Worm (Caenorhabditis elegans) whole organism, mixed stage, embryonic: ENCODE data around the gene F26F4.8.

ENCODE experiments used
- M03D4.4 ChIP-seq: sonication (generic microtip); optimal IDR thresholded peaks from 2 replicates; lab custom pipeline; 2017; ENCODE audit warnings: mild to moderate bottlenecking, missing genetic modification characterization, missing compliant biosample characterization
- bed-3 ChIP-seq: fragments of 200-800 bp; sonication (Bioruptor generic); optimal IDR thresholded peaks from 3 replicates; lab custom pipeline; 2018; ENCODE audit warnings: mild to moderate bottlenecking, missing genetic modification characterization, moderate library complexity, missing compliant biosample characterization
- blmp-1 ChIP-seq: fragments of 150-350 bp; optimal IDR thresholded peaks from 2 replicates; lab custom pipeline; 2014; ENCODE audit warnings: missing biosample characterization, missing genetic modification characterization
- ceh-39 ChIP-seq: fragments of 150-350 bp; optimal IDR thresholded peaks from 2 replicates; lab custom pipeline; 2014; ENCODE audit warnings: missing biosample characterization, missing genetic modification characterization
- ceh-43 ChIP-seq: fragments of 200-800 bp; sonication (Bioruptor generic); optimal IDR thresholded peaks from 2 replicates; lab custom pipeline; 2018; ENCODE audit warnings: mild to moderate bottlenecking, missing genetic modification characterization, moderate library complexity, missing compliant biosample characterization
- ceh-83 ChIP-seq: fragments of 200-800 bp; sonication (Bioruptor generic); optimal IDR thresholded peaks from 2 replicates; lab custom pipeline; 2018; ENCODE audit warnings: mild to moderate bottlenecking, missing genetic modification characterization, missing compliant biosample characterization
- ces-1 ChIP-seq: fragments of 150-350 bp; optimal IDR thresholded peaks from 2 replicates; lab custom pipeline; 2014; ENCODE audit warnings: missing biosample characterization, missing genetic modification reagents, missing genetic modification characterization
- cnd-1 ChIP-seq: fragments of 200-800 bp; sonication (Bioruptor generic); optimal IDR thresholded peaks from 2 replicates; lab custom pipeline; 2018; ENCODE audit warnings: mild to moderate bottlenecking, missing genetic modification characterization, missing compliant biosample characterization
- drap-1 ChIP-seq: fragments of 200-800 bp; sonication (Bioruptor generic); optimal IDR thresholded peaks from 3 replicates; lab custom pipeline; 2018; ENCODE audit warnings: mild to moderate bottlenecking, missing genetic modification characterization, missing compliant biosample characterization
- elt-1 ChIP-seq: sonication (generic microtip); optimal IDR thresholded peaks from 2 replicates; lab custom pipeline; 2017; ENCODE audit warnings: missing genetic modification characterization, mild to moderate bottlenecking, missing compliant biosample characterization, antibody characterized with exemption, moderate library complexity, borderline replicate concordance; ENCODE audit not compliant: insufficient read depth
- elt-3 ChIP-seq: fragments of 150-350 bp; optimal IDR thresholded peaks from 2 replicates; lab custom pipeline; 2014; ENCODE audit warnings: missing biosample characterization, missing genetic modification characterization
- flh-1 ChIP-seq: fragments of 200-800 bp; sonication (Bioruptor generic); optimal IDR thresholded peaks from 2 replicates; lab custom pipeline; 2018; ENCODE audit warnings: mild to moderate bottlenecking, missing genetic modification characterization, moderate library complexity, missing compliant biosample characterization
- ham-2 ChIP-seq: fragments of 200-800 bp; sonication (Bioruptor generic); optimal IDR thresholded peaks from 2 replicates; lab custom pipeline; 2018; ENCODE audit warnings: mild to moderate bottlenecking, missing genetic modification characterization, missing compliant biosample characterization
- hlh-1 ChIP-seq: fragments of 150-350 bp; optimal IDR thresholded peaks from 2 replicates; lab custom pipeline; 2014; ENCODE audit warnings: missing biosample characterization, missing genetic modification reagents, missing genetic modification characterization
- lin-32 ChIP-seq: fragments of 200-800 bp; sonication (Bioruptor generic); optimal IDR thresholded peaks from 2 replicates; lab custom pipeline; 2018; ENCODE audit warnings: mild to moderate bottlenecking, missing genetic modification characterization, missing compliant biosample characterization
- lsy-2 ChIP-seq: fragments of 150-350 bp; optimal IDR thresholded peaks from 2 replicates; lab custom pipeline; 2014; ENCODE audit warnings: missing biosample characterization, missing genetic modification characterization
- mab-5 ChIP-seq: fragments of 150-350 bp; optimal IDR thresholded peaks from 2 replicates; lab custom pipeline; 2014; ENCODE audit warnings: missing biosample characterization, missing genetic modification characterization
- mep-1 ChIP-seq: fragments of 150-350 bp; optimal IDR thresholded peaks from 2 replicates; lab custom pipeline; 2017; ENCODE audit warnings: missing biosample characterization, missing genetic modification reagents, missing genetic modification characterization, inconsistent platforms
- mls-2 ChIP-seq: sonication (generic microtip); optimal IDR thresholded peaks from 2 replicates; lab custom pipeline; 2016; ENCODE audit warnings: mild to moderate bottlenecking, missing genetic modification characterization, moderate library complexity, missing compliant biosample characterization
- nhr-12 ChIP-seq: fragments of 150-350 bp; optimal IDR thresholded peaks from 2 replicates; lab custom pipeline; 2014; ENCODE audit warnings: missing biosample characterization, missing genetic modification characterization
- nhr-2 ChIP-seq: fragments of 150-350 bp; optimal IDR thresholded peaks from 2 replicates; lab custom pipeline; 2014; ENCODE audit warnings: missing biosample characterization, missing genetic modification characterization
- nhr-237 ChIP-seq: fragments of 150-350 bp; optimal IDR thresholded peaks from 2 replicates; lab custom pipeline; 2014; ENCODE audit warnings: missing biosample characterization, missing genetic modification characterization
- nhr-28 ChIP-seq: fragments of 150-350 bp; optimal IDR thresholded peaks from 2 replicates; lab custom pipeline; 2014; ENCODE audit warnings: missing biosample characterization, missing genetic modification characterization
- nhr-76 ChIP-seq: sonication (generic microtip); optimal IDR thresholded peaks from 2 replicates; lab custom pipeline; 2017; ENCODE audit warnings: missing biosample characterization, missing genetic modification characterization
- pha-4 ChIP-seq: fragments of 150-350 bp; optimal IDR thresholded peaks from 2 replicates; lab custom pipeline; 2018; ENCODE audit warnings: missing biosample characterization, missing genetic modification reagents, missing genetic modification characterization
- sem-2 ChIP-seq: fragments of 200-800 bp; sonication (Bioruptor generic); optimal IDR thresholded peaks from 2 replicates; lab custom pipeline; 2018; ENCODE audit warnings: mild to moderate bottlenecking, missing genetic modification characterization, missing compliant biosample characterization
- snpc-4 ChIP-seq: fragments of 150-350 bp; optimal IDR thresholded peaks from 2 replicates; lab custom pipeline; 2014; ENCODE audit warnings: missing biosample characterization, missing genetic modification characterization
- sptf-1 ChIP-seq: sonication (generic microtip); optimal IDR thresholded peaks from 2 replicates; lab custom pipeline; 2017; ENCODE audit warnings: mild to moderate bottlenecking, missing genetic modification characterization, moderate library complexity, missing compliant biosample characterization
- tbx-8 ChIP-seq: fragments of 200-800 bp; sonication (Bioruptor generic); optimal IDR thresholded peaks from 2 replicates; lab custom pipeline; 2018; ENCODE audit warnings: mild to moderate bottlenecking, missing genetic modification characterization, moderate library complexity, missing compliant biosample characterization
- unc-120 ChIP-seq: sonication (generic microtip); optimal IDR thresholded peaks from 2 replicates; lab custom pipeline; 2017; ENCODE audit warnings: missing genetic modification characterization, missing compliant biosample characterization; ENCODE audit not compliant: poor library complexity, severe bottlenecking
- unc-39 ChIP-seq: fragments of 150-350 bp; optimal IDR thresholded peaks from 2 replicates; lab custom pipeline; 2014; ENCODE audit warnings: missing biosample characterization, missing genetic modification characterization
- unc-62 ChIP-seq: fragments of 150-350 bp; optimal IDR thresholded peaks from 2 replicates; lab custom pipeline; 2014; ENCODE audit warnings: missing biosample characterization, missing genetic modification reagents, missing genetic modification characterization
- ztf-11 ChIP-seq: fragments of 150-350 bp; optimal IDR thresholded peaks from 2 replicates; lab custom pipeline; 2014; ENCODE audit warnings: missing biosample characterization, missing genetic modification characterization

F26F4.8 gene

DNA sequence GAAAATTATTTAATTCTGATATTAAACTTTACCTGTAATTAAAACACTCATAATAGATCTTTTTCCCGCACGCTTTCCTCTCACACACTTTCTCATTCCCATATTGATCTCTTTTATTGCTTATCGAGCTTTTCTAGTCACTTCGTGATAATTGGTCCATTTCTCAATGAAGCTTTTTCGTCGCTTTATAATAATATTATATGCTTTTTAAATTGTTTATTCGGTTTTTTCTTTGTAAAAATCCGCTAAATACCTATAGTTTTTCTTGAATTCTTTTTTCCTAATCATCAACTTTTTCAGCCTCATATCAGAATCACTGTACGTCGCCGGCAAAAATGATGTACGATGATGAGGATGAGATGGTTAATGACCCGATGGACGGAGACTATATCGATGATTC, 34.0 kb upstream of the F26F4.8 start, which contains the start of gene rpb-2:
Gene rpb-2 (plus strand): TSS at position 301 of the 400 bp plus-strand sequence.
- TF ChIP-seq unc-39, result no peak
- no peak for TF ChIP-seq pha-4 (tag; lab: Kevin White, UChicago)
- no peak for TF ChIP-seq flh-1 (GFP tag; lab: Kevin White, UChicago)
- no peak for TF ChIP-seq sptf-1
- TF ChIP-seq ham-2 (GFP tag; lab: Kevin White, UChicago), result no peak
- no peak for TF ChIP-seq unc-120
- TF ChIP-seq ceh-39, result no peak
- TF ChIP-seq elt-1 (tag; lab: Kevin White, UChicago), result no peak
- TF ChIP-seq blmp-1 (tag; lab: Kevin White, UChicago), result no peak
- TF ChIP-seq sem-2 (GFP tag; lab: Kevin White, UChicago), result no peak
- no peak for TF ChIP-seq snpc-4 (tag; lab: Kevin White, UChicago)
- TF ChIP-seq drap-1, result no peak
- no peak for TF ChIP-seq elt-3 (tag; lab: Kevin White, UChicago)
- no peak for TF ChIP-seq ceh-83 (GFP tag; lab: Kevin White, UChicago)
- TF ChIP-seq ztf-11, result no peak
- no peak for TF ChIP-seq lsy-2
- no peak for TF ChIP-seq nhr-237 (tag; lab: Kevin White, UChicago)
- TF ChIP-seq mab-5, result no peak
- TF ChIP-seq nhr-76 (tag; lab: Kevin White, UChicago), result no peak
- TF ChIP-seq, all 35 proteins: peak for 0

DNA sequence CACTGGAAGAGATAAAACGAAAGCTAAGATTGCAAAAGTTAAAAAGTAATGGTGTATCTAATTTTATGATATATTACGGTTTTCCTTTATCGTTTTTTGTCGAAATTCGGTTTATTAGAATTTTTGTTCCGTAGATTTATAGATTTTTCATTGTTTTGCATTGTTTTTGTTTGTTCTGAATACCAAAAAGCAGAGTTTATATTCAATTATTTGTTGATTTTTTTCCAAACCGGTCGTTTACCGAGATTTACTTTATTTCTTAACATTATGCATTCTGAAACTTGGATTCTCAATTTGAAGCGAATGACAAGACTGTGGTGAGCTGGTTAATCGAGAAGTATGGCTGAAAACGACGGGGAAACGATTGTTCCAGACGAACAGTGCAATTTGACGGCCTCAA, 31.7 kb upstream of the F26F4.8 start, which contains the start of gene fsn-1:
Gene fsn-1 (plus strand): TSS at position 301 of the 400 bp plus-strand sequence.
- TF ChIP-seq sem-2 (GFP tag; lab: Kevin White, UChicago), result no peak
- TF ChIP-seq blmp-1 (tag; lab: Kevin White, UChicago), result no peak
- TF ChIP-seq unc-39, result no peak
- no peak for TF ChIP-seq ces-1 (GFP tag; lab: Kevin White, UChicago)
- no peak for TF ChIP-seq ham-2 (GFP tag; lab: Kevin White, UChicago)
- TF ChIP-seq lin-32 (GFP tag; lab: Kevin White, UChicago), result no peak
- TF ChIP-seq nhr-2 (tag; lab: Kevin White, UChicago), result no peak
- TF ChIP-seq ztf-11, result no peak
- TF ChIP-seq mep-1, result no peak
- no peak for TF ChIP-seq mab-5
- no peak for TF ChIP-seq mls-2 (tag; lab: Kevin White, UChicago)
- TF ChIP-seq M03D4.4 (tag; lab: Kevin White, UChicago), result no peak
- TF ChIP-seq drap-1, result no peak
- no peak for TF ChIP-seq unc-62 (GFP tag; lab: Kevin White, UChicago)
- no peak for TF ChIP-seq ceh-39
- TF ChIP-seq hlh-1 (tag; lab: Kevin White, UChicago), result no peak
- TF ChIP-seq unc-120, result no peak
- TF ChIP-seq elt-3 (tag; lab: Kevin White, UChicago), result no peak
- no peak for TF ChIP-seq ceh-43 (GFP tag; lab: Kevin White, UChicago)

DNA sequence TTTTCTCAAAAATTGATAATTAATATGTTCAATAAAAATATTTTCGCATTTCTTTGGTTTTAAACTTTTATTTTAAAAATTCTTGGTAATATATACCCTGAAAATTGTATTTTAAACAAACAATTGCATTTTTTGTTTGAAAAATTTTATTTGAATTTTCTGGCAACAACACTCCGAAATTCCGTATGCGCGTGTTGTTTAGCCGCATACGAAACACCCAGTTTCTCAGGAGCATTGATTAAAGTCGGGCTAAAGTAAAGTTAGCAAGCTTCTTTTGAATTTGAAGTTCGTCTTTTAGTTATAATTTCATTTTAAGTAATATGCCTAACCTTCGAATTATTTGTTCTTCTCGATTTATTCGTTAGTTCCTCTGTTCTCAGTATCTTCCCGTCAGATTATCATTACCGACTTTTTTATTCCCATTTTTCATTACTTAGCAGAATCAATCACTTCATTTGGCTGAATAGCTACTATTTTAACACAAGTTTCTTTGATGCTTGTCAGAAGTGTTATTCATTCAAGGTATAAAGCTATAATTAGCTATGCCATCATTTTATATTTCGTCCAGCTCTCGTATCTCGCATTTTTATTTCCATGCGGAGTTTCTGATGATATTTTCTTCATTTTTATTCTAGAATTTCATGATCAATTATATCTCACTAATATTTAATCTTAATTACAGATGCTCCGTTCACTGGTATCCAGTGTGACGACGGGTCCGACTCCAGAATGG, 29.8 kb upstream of the F26F4.8 start, which contains the start of gene mrps-18C:
Gene mrps-18C (plus strand): TSS at position 683 of the 733 bp plus-strand sequence.
- TF ChIP-seq mab-5 (no peak), sem-2 (GFP tag; lab: Kevin White, UChicago) (no peak), nhr-28 (tag; lab: Kevin White, UChicago) (no peak), blmp-1 (tag; lab: Kevin White, UChicago) (no peak), pha-4 (tag; lab: Kevin White, UChicago) (no peak), ces-1 (GFP tag; lab: Kevin White, UChicago) (no peak), ztf-11 (no peak), hlh-1 (tag; lab: Kevin White, UChicago) (no peak), ham-2 (GFP tag; lab: Kevin White, UChicago) (no peak), snpc-4 (tag; lab: Kevin White, UChicago) (no peak), unc-120 (no peak), ceh-83 (GFP tag; lab: Kevin White, UChicago) (no peak), elt-3 (tag; lab: Kevin White, UChicago) (no peak)

DNA sequence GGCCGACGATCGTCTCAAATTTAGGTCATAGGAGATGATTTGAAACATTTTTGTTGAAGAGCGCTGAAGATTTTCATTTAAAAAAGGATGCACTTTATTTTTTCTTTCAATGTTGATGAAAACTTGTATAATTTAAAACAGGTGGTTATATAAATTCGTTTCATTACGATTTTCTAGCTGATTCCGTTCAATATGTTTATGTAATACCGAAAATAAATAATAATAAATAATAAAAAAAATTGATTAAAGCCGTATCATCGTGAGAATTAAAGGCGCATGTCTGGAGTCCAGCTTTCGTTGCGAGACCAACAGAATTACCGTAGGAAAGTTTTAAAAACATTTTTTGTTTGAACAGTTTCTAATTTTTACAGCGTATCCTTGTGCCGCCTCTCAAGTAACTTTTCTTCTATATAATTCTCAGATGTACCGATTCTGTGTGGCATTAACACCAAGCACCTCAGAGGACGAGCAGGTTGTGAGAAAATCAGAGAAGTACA, 27.0 kb upstream of the F26F4.8 start, which contains the start of the genes C26E6.12 and eri-9:
Gene C26E6.12 (minus strand): TSS at position 51 of the 497 bp plus-strand sequence.
Gene eri-9 (plus strand): TSS at position 248 of the 497 bp plus-strand sequence.
- TF ChIP-seq elt-3 (tag; lab: Kevin White, UChicago) (no peak), hlh-1 (tag; lab: Kevin White, UChicago) (no peak), nhr-12 (tag; lab: Kevin White, UChicago) (no peak), cnd-1 (tag; lab: Kevin White, UChicago) (no peak), tbx-8 (GFP tag; lab: Kevin White, UChicago) (no peak), ces-1 (GFP tag; lab: Kevin White, UChicago) (no peak), sptf-1 (no peak), mls-2 (tag; lab: Kevin White, UChicago) (no peak), bed-3 (no peak)
- TF ChIP-seq, all 35 proteins: peak for 0
